Worm (Caenorhabditis elegans) whole organism, young adult: ENCODE data around the gene Y46D2A.1.
A peak's percentile ranks its signal among the peaks of the same experiment; 100 is the strongest.

Experiments
- D2030.7 ChIP-seq: fragments of 200-800 bp; sonication (Bioruptor generic); IDR thresholded peaks from 2 replicates; pipeline ENCODE4 v1.3.6; 2022; ENCODE audit warnings: missing genetic modification reagents, missing genetic modification characterization, missing compliant biosample characterization
- F10E7.11 ChIP-seq: sonication (generic microtip); optimal IDR thresholded peaks from 2 replicates; lab custom pipeline; 2017; ENCODE audit warnings: mild to moderate bottlenecking, missing genetic modification characterization, moderate library complexity, missing compliant biosample characterization
- F22D6.2 ChIP-seq: sonication (generic microtip); optimal IDR thresholded peaks from 2 replicates; lab custom pipeline; 2016; ENCODE audit warnings: mild to moderate bottlenecking, missing genetic modification characterization, missing compliant biosample characterization
- F33H1.4 ChIP-seq: fragments of 200-800 bp; sonication (Bioruptor generic); IDR thresholded peaks from 2 replicates; pipeline ENCODE4 v1.3.6; 2022; ENCODE audit warnings: missing genetic modification reagents, missing genetic modification characterization, missing compliant biosample characterization
- F49E8.2 ChIP-seq: sonication (generic microtip); optimal IDR thresholded peaks from 3 replicates; lab custom pipeline; 2017; ENCODE audit warnings: missing genetic modification characterization, mild to moderate bottlenecking, missing compliant biosample characterization, antibody characterized with exemption, moderate library complexity; ENCODE audit not compliant: insufficient read depth
- K12H6.12 ChIP-seq: fragments of 200-800 bp; sonication (Bioruptor generic); optimal IDR thresholded peaks from 2 replicates; lab custom pipeline; 2018; ENCODE audit warnings: mild to moderate bottlenecking, missing genetic modification characterization, missing compliant biosample characterization
- Y53G8AR.9 ChIP-seq: fragments of 200-800 bp; sonication (Bioruptor generic); conservative IDR thresholded peaks from 2 replicates; pipeline ENCODE4 v1.3.6; 2022; ENCODE audit warnings: missing genetic modification reagents, missing genetic modification characterization, missing compliant biosample characterization
- attf-6 ChIP-seq: fragments of 200-800 bp; sonication (Bioruptor generic); IDR thresholded peaks from 2 replicates; pipeline ENCODE4 v1.3.6; 2022; ENCODE audit warnings: missing genetic modification reagents, missing genetic modification characterization, missing compliant biosample characterization
- ccch-3 ChIP-seq: fragments of 200-800 bp; sonication (Bioruptor generic); optimal IDR thresholded peaks from 2 replicates; lab custom pipeline; 2018; ENCODE audit warnings: mild to moderate bottlenecking, missing genetic modification characterization, missing compliant biosample characterization
- cebp-2 ChIP-seq: fragments of 200-800 bp; sonication (Bioruptor generic); IDR thresholded peaks from 2 replicates; pipeline ENCODE4 v1.3.6; 2022; ENCODE audit warnings: missing genetic modification characterization, missing compliant biosample characterization
- ceh-100 ChIP-seq: fragments of 200-800 bp; sonication (Bioruptor generic); IDR thresholded peaks from 2 replicates; pipeline ENCODE4 v1.3.6; 2022; ENCODE audit warnings: missing genetic modification reagents, missing genetic modification characterization, missing compliant biosample characterization
- ceh-58 ChIP-seq: fragments of 200-800 bp; sonication (Bioruptor generic); IDR thresholded peaks from 2 replicates; pipeline ENCODE4 v1.3.6; 2022; ENCODE audit warnings: missing genetic modification characterization, missing compliant biosample characterization
- dpff-1 ChIP-seq: sonication (generic microtip); optimal IDR thresholded peaks from 2 replicates; lab custom pipeline; 2017; ENCODE audit warnings: mild to moderate bottlenecking, missing genetic modification characterization, missing compliant biosample characterization
- dpl-1 ChIP-seq: fragments of 150-350 bp; optimal IDR thresholded peaks from 2 replicates; lab custom pipeline; 2014; ENCODE audit warnings: missing biosample characterization, missing genetic modification reagents, missing genetic modification characterization
- egl-18 ChIP-seq: fragments of 200-800 bp; sonication (Bioruptor generic); IDR thresholded peaks from 2 replicates; pipeline ENCODE4 v1.3.6; 2022; ENCODE audit warnings: missing genetic modification reagents, missing genetic modification characterization, missing compliant biosample characterization
- egrh-3 ChIP-seq: fragments of 200-800 bp; sonication (Bioruptor generic); IDR thresholded peaks from 2 replicates; pipeline ENCODE4 v1.3.6; 2022; ENCODE audit warnings: missing genetic modification reagents, missing genetic modification characterization, missing compliant biosample characterization
- fkh-3 ChIP-seq: sonication (generic microtip); optimal IDR thresholded peaks from 2 replicates; lab custom pipeline; 2016; ENCODE audit warnings: mild to moderate bottlenecking, missing genetic modification characterization, missing compliant biosample characterization
- hmg-1.2 ChIP-seq: fragments of 200-800 bp; sonication (Bioruptor generic); IDR thresholded peaks from 2 replicates; pipeline ENCODE4 v1.3.6; 2022; ENCODE audit warnings: missing genetic modification reagents, missing genetic modification characterization, missing compliant biosample characterization
- lag-1 ChIP-seq: fragments of 200-800 bp; sonication (Bioruptor generic); IDR thresholded peaks from 2 replicates; pipeline ENCODE4 v1.3.6; 2022; ENCODE audit warnings: missing genetic modification reagents, missing genetic modification characterization, missing compliant biosample characterization
- let-607 ChIP-seq, 2 experiments: fragments of 200-800 bp in 1 of 2; sonication (Bioruptor generic) in 1 of 2; sonication (generic microtip) in 1 of 2; optimal IDR thresholded peaks; 2 replicates each; lab custom pipeline; 2016 to 2018; ENCODE audit warnings: mild to moderate bottlenecking in 2 of 2, missing compliant biosample characterization in 2 of 2, missing genetic modification characterization in 2 of 2, moderate library complexity in 2 of 2, missing genotype in 1 of 2
- lin-40 ChIP-seq: sonication (generic microtip); optimal IDR thresholded peaks from 2 replicates; lab custom pipeline; 2016; ENCODE audit warnings: missing genetic modification characterization, mild to moderate bottlenecking, missing compliant biosample characterization, missing genotype, missing genetic modification reagents
- madf-10 ChIP-seq: sonication (generic microtip); optimal IDR thresholded peaks from 2 replicates; lab custom pipeline; 2016; ENCODE audit warnings: mild to moderate bottlenecking, missing genetic modification characterization, missing compliant biosample characterization
- madf-3 ChIP-seq: fragments of 200-800 bp; sonication (Bioruptor generic); IDR thresholded peaks from 2 replicates; pipeline ENCODE4 v1.3.6; 2022; ENCODE audit warnings: missing genetic modification reagents, missing genetic modification characterization, missing compliant biosample characterization
- nfya-2 ChIP-seq: fragments of 200-800 bp; sonication (Bioruptor generic); IDR thresholded peaks from 2 replicates; pipeline ENCODE4 v1.3.6; 2022; ENCODE audit warnings: missing genetic modification reagents, missing genetic modification characterization, missing compliant biosample characterization
- nfyb-1 ChIP-seq: fragments of 200-800 bp; sonication (Bioruptor generic); IDR thresholded peaks from 2 replicates; pipeline ENCODE4 v1.3.6; 2022; ENCODE audit warnings: missing genetic modification reagents, missing genetic modification characterization, missing compliant biosample characterization
- nhr-120 ChIP-seq: fragments of 200-800 bp; sonication (Bioruptor generic); IDR thresholded peaks from 2 replicates; pipeline ENCODE4 v1.3.6; 2022; ENCODE audit warnings: missing genetic modification characterization, missing compliant biosample characterization
- pbrm-1 ChIP-seq: fragments of 200-800 bp; sonication (Bioruptor generic); IDR thresholded peaks from 2 replicates; pipeline ENCODE4 v1.3.6; 2022; ENCODE audit warnings: missing genetic modification reagents, missing genetic modification characterization, missing compliant biosample characterization
- rec-8 ChIP-seq, 2 experiments: sonication (generic microtip); optimal IDR thresholded peaks; 2 replicates each; lab custom pipeline; 2016; ENCODE audit warnings: mild to moderate bottlenecking in 2 of 2, missing genetic modification characterization in 2 of 2, missing genetic modification reagents in 2 of 2, missing genotype in 2 of 2, missing biosample characterization in 1 of 2, missing compliant biosample characterization in 1 of 2, moderate library complexity in 1 of 2
- repo-1 ChIP-seq: sonication (generic microtip); optimal IDR thresholded peaks from 2 replicates; lab custom pipeline; 2017; ENCODE audit warnings: mild to moderate bottlenecking, missing genetic modification characterization, missing compliant biosample characterization
- rpc-1 ChIP-seq, 2 experiments: fragments of 150-350 bp in 1 of 2; sonication (generic microtip) in 1 of 2; optimal IDR thresholded peaks; 2 replicates each; lab custom pipeline; 2014 to 2018; ENCODE audit warnings: missing biosample characterization in 1 of 2, missing genetic modification characterization in 1 of 2, missing genetic modification reagents in 1 of 2, missing genotype in 1 of 2
- sdz-38 ChIP-seq: sonication (generic microtip); optimal IDR thresholded peaks from 2 replicates; lab custom pipeline; 2016; ENCODE audit warnings: missing genotype, missing genetic modification characterization, missing compliant biosample characterization
- sea-2 ChIP-seq: fragments of 200-800 bp; sonication (Bioruptor generic); IDR thresholded peaks from 2 replicates; pipeline ENCODE4 v1.3.6; 2022; ENCODE audit warnings: missing genetic modification characterization, missing compliant biosample characterization
- snpc-1.1 ChIP-seq: sonication (generic microtip); optimal IDR thresholded peaks from 2 replicates; lab custom pipeline; 2017; ENCODE audit warnings: missing genetic modification characterization, mild to moderate bottlenecking, missing compliant biosample characterization, antibody characterized with exemption, moderate library complexity, missing genotype, missing genetic modification reagents; ENCODE audit not compliant: insufficient read depth
- snpc-1.3 ChIP-seq: sonication (generic microtip); optimal IDR thresholded peaks from 2 replicates; lab custom pipeline; 2017; ENCODE audit warnings: missing genetic modification characterization, mild to moderate bottlenecking, missing compliant biosample characterization, antibody characterized with exemption, moderate library complexity, missing genotype, missing genetic modification reagents; ENCODE audit not compliant: insufficient read depth
- snpc-3.4 ChIP-seq: sonication (generic microtip); optimal IDR thresholded peaks from 2 replicates; lab custom pipeline; 2017; ENCODE audit warnings: missing genetic modification characterization, mild to moderate bottlenecking, missing compliant biosample characterization, antibody characterized with exemption, moderate library complexity, missing genotype, missing genetic modification reagents
- unc-62 ChIP-seq: fragments of 150-350 bp; optimal IDR thresholded peaks from 2 replicates; lab custom pipeline; 2014; ENCODE audit warnings: missing biosample characterization, missing genetic modification reagents, missing genetic modification characterization
- zfh-2 ChIP-seq: fragments of 200-800 bp; sonication (Bioruptor generic); conservative IDR thresholded peaks from 2 replicates; pipeline ENCODE4 v1.3.6; 2022; ENCODE audit warnings: missing genetic modification reagents, missing genetic modification characterization, missing compliant biosample characterization
- ztf-26 ChIP-seq: sonication (generic microtip); optimal IDR thresholded peaks from 2 replicates; lab custom pipeline; 2017; ENCODE audit warnings: missing genetic modification characterization, missing compliant biosample characterization
- ztf-6 ChIP-seq: fragments of 200-800 bp; sonication (Bioruptor generic); IDR thresholded peaks from 2 replicates; pipeline ENCODE4 v1.3.6; 2022; ENCODE audit warnings: missing genetic modification reagents, missing genetic modification characterization, missing compliant biosample characterization

Gene Y46D2A.1

DNA sequence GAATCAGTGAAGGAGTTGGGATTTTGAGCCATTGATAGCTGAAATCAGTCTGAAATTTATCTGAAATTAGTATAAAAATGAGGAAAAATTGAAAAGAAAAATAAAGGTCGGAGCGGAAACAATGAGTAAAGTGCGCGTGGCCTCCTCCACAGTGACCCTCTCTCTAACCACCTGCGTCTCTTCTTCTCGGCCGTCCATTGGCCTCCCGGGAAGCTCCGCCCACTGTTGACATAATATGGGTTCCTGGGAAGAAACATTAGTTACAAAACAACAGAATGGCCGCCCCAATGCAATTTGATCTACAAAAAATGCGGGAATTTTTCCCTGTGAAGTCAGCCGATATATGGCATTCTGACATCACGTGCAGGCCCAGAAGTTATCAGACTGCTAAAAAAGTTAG, 47.7 kb downstream of the Y46D2A.1 start, which contains the start of gene Y49F6C.8 (continued):
- no peak for TF ChIP-seq snpc-1.1 (tag; lab: Kevin White, UChicago)
- no peak for TF ChIP-seq dpff-1 (tag; lab: Kevin White, UChicago)
- peak; percentile 59; the same call in 1 of the 2 replicates for TF ChIP-seq hmg-1.2
- TF ChIP-seq lag-1: no peak
- peak; percentile 94 for TF ChIP-seq nfyb-1 (GFP tag; lab: Robert Waterston, UW)
- TF ChIP-seq attf-6 (GFP tag; lab: Robert Waterston, UW): no peak
- no peak for TF ChIP-seq unc-62
- TF ChIP-seq madf-3: no peak
- no peak for TF ChIP-seq madf-10 (tag; lab: Kevin White, UChicago)
- TF ChIP-seq let-607 (tag; optimal IDR thresholded peaks at IDR 0.05; lab: Kevin White, UChicago): no peak
- TF ChIP-seq ccch-3 (GFP tag; lab: Kevin White, UChicago): no peak
- TF ChIP-seq repo-1: no peak
- TF ChIP-seq F10E7.11 (tag; lab: Kevin White, UChicago): no peak
- TF ChIP-seq, all 124 proteins: peak for 7

DNA sequence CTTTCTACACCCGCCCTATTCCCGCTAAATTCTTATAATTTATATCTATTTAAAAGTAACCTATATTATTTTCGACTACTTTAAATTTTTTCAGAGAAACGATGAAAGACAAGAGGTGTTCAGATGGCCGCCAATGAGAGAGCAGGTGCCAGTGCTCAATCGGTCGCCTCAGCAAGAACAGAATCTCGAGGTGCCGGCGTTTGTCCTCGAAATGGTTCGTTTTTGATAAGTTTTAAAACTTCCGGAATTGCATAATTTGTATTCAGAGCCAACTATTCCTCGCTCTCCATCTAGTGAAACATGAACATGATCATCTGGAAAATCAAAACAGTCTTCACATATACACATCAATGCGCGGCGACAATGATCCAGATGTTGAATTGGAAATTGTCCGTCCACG, 48.7 kb downstream of the Y46D2A.1 start, which contains the start of gene bath-23:
Gene bath-23, plus strand, starts transcription at position 301 of the 400 bp plus-strand sequence.
- no peak for TF ChIP-seq dpff-1 (tag; lab: Kevin White, UChicago)
- TF ChIP-seq D2030.7: no peak
- TF ChIP-seq F33H1.4 (GFP tag; lab: Robert Waterston, UW): no peak
- no peak for TF ChIP-seq zfh-2 (GFP tag; lab: Robert Waterston, UW)
- TF ChIP-seq F22D6.2: no peak
- TF ChIP-seq nfya-2 (GFP tag; lab: Robert Waterston, UW): no peak
- no peak for TF ChIP-seq fkh-3 (tag; lab: Kevin White, UChicago)
- no peak for TF ChIP-seq snpc-3.4 (tag; lab: Kevin White, UChicago)
- TF ChIP-seq nhr-120: no peak
- no peak for TF ChIP-seq snpc-1.1 (tag; lab: Kevin White, UChicago)
- TF ChIP-seq egl-18 (GFP tag; lab: Robert Waterston, UW): no peak
- no peak for TF ChIP-seq nfyb-1 (GFP tag; lab: Robert Waterston, UW)
- TF ChIP-seq cebp-2 (GFP tag; lab: Robert Waterston, UW): no peak
- TF ChIP-seq F49E8.2 (tag; lab: Kevin White, UChicago): no peak
- no peak for TF ChIP-seq madf-3
- no peak for TF ChIP-seq F10E7.11 (tag; lab: Kevin White, UChicago)
- TF ChIP-seq snpc-1.3: no peak

DNA sequence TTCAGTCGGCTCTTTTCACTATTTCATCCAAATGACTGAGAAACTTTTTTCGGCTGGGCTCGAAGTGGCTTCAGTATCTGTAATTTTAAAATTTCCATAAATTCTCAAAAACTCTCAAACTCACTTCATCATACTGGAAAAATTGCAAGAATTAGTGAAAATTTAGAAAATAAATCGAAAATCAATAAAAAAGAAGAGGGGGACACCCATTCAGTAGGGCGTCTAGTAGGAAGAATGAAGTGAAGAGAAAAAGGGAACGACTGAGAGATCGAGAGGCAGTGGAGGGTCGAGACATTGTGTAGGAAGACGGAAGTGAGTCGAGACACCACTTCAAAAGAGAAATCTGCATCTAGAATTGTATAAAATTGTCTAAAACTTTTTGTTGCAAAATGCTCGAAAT, 51.5 kb downstream of the Y46D2A.1 start:
- TF ChIP-seq K12H6.12 (tag; lab: Kevin White, UChicago) (no peak), pbrm-1 (no peak), rec-8 (tag; optimal IDR thresholded peaks at IDR 0.05; lab: Kevin White, UChicago) (no peak), ztf-26 (no peak), dpff-1 (tag; lab: Kevin White, UChicago) (no peak), dpl-1 (GFP tag; lab: Kevin White, UChicago) (no peak), egrh-3 (no peak), lin-40 (tag; lab: Kevin White, UChicago) (no peak), sea-2 (GFP tag; lab: Robert Waterston, UW) (no peak), ztf-6 (GFP tag; lab: Robert Waterston, UW) (no peak), sdz-38 (no peak), egl-18 (GFP tag; lab: Robert Waterston, UW) (no peak), ceh-58 (GFP tag; lab: Robert Waterston, UW) (no peak), ceh-100 (no peak), hmg-1.2 (no peak), nhr-120 (no peak), rpc-1 (optimal IDR thresholded peaks at IDR 0.05; lab: Kevin White, UChicago) (no peak), rpc-1 (tag; optimal IDR thresholded peaks at IDR 0.05; lab: Kevin White, UChicago) (no peak), madf-3 (no peak), lag-1 (no peak), Y53G8AR.9 (GFP tag; lab: Robert Waterston, UW) (no peak)
